Worm (Caenorhabditis elegans): ENCODE results near the gene C17F4.3.

ce11 chrII:3209251-3209650 lies 31.1 kb upstream of the C17F4.3 start, which contains the start of gene ZC239.6:
- no peak for TF ChIP-seq rnt-1 (tag; optimal IDR thresholded peaks at IDR 0.05)
- no peak for TF ChIP-seq eyg-1 (tag; optimal IDR thresholded peaks at IDR 0.05)
- no peak for TF ChIP-seq fkh-10 (GFP tag; optimal IDR thresholded peaks at IDR 0.05)
